Fruit fly (Drosophila melanogaster): ENCODE measurements around the gene Kaz.

The Kaz gene

dm6 chr3R:24862574-24863089 lies 32.9 kb upstream of the Kaz start, which contains the start of gene CG7016 (continued):
- TF ChIP-seq Pdp1 (GFP tag; optimal IDR thresholded peaks at IDR 0.05) (peak in 1 of 2 experiments; percentile 70), Fer2 (tag; optimal IDR thresholded peaks at IDR 0.05) (no peak)

- TF ChIP-seq pzg (GFP tag; optimal IDR thresholded peaks at IDR 0.05), result no peak
- 0 out of 2 replicates have a peak, but pooled peaks have one; percentile 24 for TF ChIP-seq vvl (GFP tag; IDR thresholded peaks at IDR 0.05)
- TF ChIP-seq NK7.1 (GFP tag; optimal IDR thresholded peaks at IDR 0.05), result no peak
- TF ChIP-seq CG3163 (GFP tag; optimal IDR thresholded peaks at IDR 0.05), result no peak
- TF ChIP-seq Med (GFP tag), result peak; percentile 7
- TF ChIP-seq nau (GFP tag; optimal IDR thresholded peaks at IDR 0.05), result no peak
- TF ChIP-seq fd102C (GFP tag; optimal IDR thresholded peaks at IDR 0.05), result no peak
These were observed 32.3 kb upstream of the Kaz start, which contains the start of gene CG13640 for dm6 chr3R:24862065-24862464. Gene CG13640, minus strand, starts transcription at chr3R:24862165.

- 0 out of 4 replicates have a peak, but pooled peaks have one; percentile 48 for TF ChIP-seq chinmo (GFP tag; IDR thresholded peaks at IDR 0.05; ENCODE audit: partially characterized antibody)
- TF ChIP-seq CG14441 (GFP tag; IDR thresholded peaks at IDR 0.05), result 0 out of 2 replicates have a peak, but pooled peaks have one; percentile 5
- TF ChIP-seq CG30403 (GFP tag; optimal IDR thresholded peaks at IDR 0.05), result no peak
- 0 out of 3 replicates have a peak, but pooled peaks have one; percentile 34 for TF ChIP-seq row (GFP tag; IDR thresholded peaks at IDR 0.05)
These were observed 30.6 kb upstream of the Kaz start, which contains the start of gene CG13639 for dm6 chr3R:24860316-24860826. Gene CG13639, minus strand, starts transcription at chr3R:24860366.

- TF ChIP-seq CG8089 (GFP tag; optimal IDR thresholded peaks at IDR 0.05), result no peak
- TF ChIP-seq CG8924 (tag; optimal IDR thresholded peaks at IDR 0.05), result no peak
- no peak for TF ChIP-seq pros (GFP tag; optimal IDR thresholded peaks at IDR 0.05)
- TF ChIP-seq CG9609 (GFP tag; optimal IDR thresholded peaks at IDR 0.05), result no peak
- no peak for TF ChIP-seq grn (GFP tag; optimal IDR thresholded peaks at IDR 0.05)
- TF ChIP-seq disco-r (GFP tag; optimal IDR thresholded peaks at IDR 0.05), result no peak
- no peak for TF ChIP-seq CG1602 (GFP tag; optimal IDR thresholded peaks at IDR 0.05)
- TF ChIP-seq CG10321 (GFP tag; IDR thresholded peaks at IDR 0.05), result no peak
- TF ChIP-seq CG3847 (GFP tag; IDR thresholded peaks at IDR 0.05), result no peak
- TF ChIP-seq kah (GFP tag; optimal IDR thresholded peaks at IDR 0.05), result no peak
- no peak for TF ChIP-seq BEAF-32 (GFP tag; optimal IDR thresholded peaks at IDR 0.05)
- no peak for TF ChIP-seq Hr39 (optimal IDR thresholded peaks at IDR 0.05)
- no peak for TF ChIP-seq CG5245 (GFP tag; optimal IDR thresholded peaks at IDR 0.05)
- TF ChIP-seq CG7372 (GFP tag; IDR thresholded peaks at IDR 0.05), result no peak
- TF ChIP-seq Chrac-16 (GFP tag; optimal IDR thresholded peaks at IDR 0.05), result no peak
These were observed 29.9 kb upstream of the Kaz start, which contains the start of gene ppk22 for dm6 chr3R:24859701-24860100. Gene ppk22, minus strand, starts transcription at chr3R:24859801.

- TF ChIP-seq z (GFP tag; IDR thresholded peaks at IDR 0.05) (no peak), CG10543 (GFP tag; optimal IDR thresholded peaks at IDR 0.05) (no peak), HLHmδ (GFP tag; optimal IDR thresholded peaks at IDR 0.05) (no peak), CG1024 (GFP tag; IDR thresholded peaks at IDR 0.05) (no peak), Nf-YC (tag; optimal IDR thresholded peaks at IDR 0.05) (no peak), CG12744 (GFP tag; optimal IDR thresholded peaks at IDR 0.05) (no peak), HLH4C (GFP tag; IDR thresholded peaks at IDR 0.05; ENCODE audit: partially characterized antibody) (no peak)
These were observed 27.7 kb upstream of the Kaz start, which contains the start of gene CAH4 for dm6 chr3R:24857459-24857858. Gene CAH4, minus strand, starts transcription at chr3R:24857559.

Data from whole organism, embryonic.